Worm (Caenorhabditis elegans) whole organism, L4 larva: ENCODE results near the gene str-199.

Experiments used
- F44E2.7 ChIP-seq: fragments of 200-800 bp; sonication (Bioruptor generic); IDR thresholded peaks from 2 replicates; pipeline ENCODE4 v2.1.2; 2022; ENCODE audit warnings: missing genetic modification characterization, missing compliant biosample characterization
- R02D3.7 ChIP-seq: fragments of 150-350 bp; sonication (generic microtip); optimal IDR thresholded peaks from 3 replicates; lab custom pipeline; 2014; ENCODE audit warnings: missing biosample characterization, missing genetic modification characterization
- aha-1 ChIP-seq: fragments of 150-350 bp; peaks from one replicate; lab custom pipeline; 2014; ENCODE audit warnings: missing biosample characterization, missing genetic modification characterization
- arid-1 ChIP-seq: fragments of 200-800 bp; sonication (Bioruptor generic); conservative IDR thresholded peaks from 2 replicates; pipeline ENCODE4 v1.3.6; 2022; ENCODE audit warnings: missing genetic modification reagents, missing genetic modification characterization, missing compliant biosample characterization
- ceh-44 ChIP-seq: fragments of 200-800 bp; sonication (Bioruptor generic); IDR thresholded peaks from 2 replicates; pipeline ENCODE4 v1.3.6; 2022; ENCODE audit warnings: missing genetic modification reagents, missing genetic modification characterization, missing compliant biosample characterization
- ceh-82 ChIP-seq: sonication (generic microtip); optimal IDR thresholded peaks from 2 replicates; lab custom pipeline; 2017; ENCODE audit warnings: missing biosample characterization, missing genetic modification characterization
- dmd-9 ChIP-seq: fragments of 200-800 bp; sonication (Bioruptor generic); IDR thresholded peaks from 2 replicates; pipeline ENCODE4 v1.3.6; 2022; ENCODE audit warnings: missing genetic modification reagents, missing genetic modification characterization, missing compliant biosample characterization
- duxl-1 ChIP-seq: sonication (generic microtip); optimal IDR thresholded peaks from 2 replicates; lab custom pipeline; 2016; ENCODE audit warnings: mild to moderate bottlenecking, missing genetic modification characterization, moderate library complexity, missing compliant biosample characterization; ENCODE audit not compliant: poor library complexity
- dve-1 ChIP-seq: sonication (generic microtip); optimal IDR thresholded peaks from 2 replicates; lab custom pipeline; 2017; ENCODE audit warnings: antibody characterized with exemption, mild to moderate bottlenecking, missing genetic modification characterization, missing compliant biosample characterization; ENCODE audit not compliant: insufficient read depth
- fos-1 ChIP-seq: fragments of 150-350 bp; optimal IDR thresholded peaks from 2 replicates; lab custom pipeline; 2014; ENCODE audit warnings: missing biosample characterization, missing genetic modification characterization
- gei-8 ChIP-seq: fragments of 200-800 bp; sonication (Bioruptor generic); optimal IDR thresholded peaks from 2 replicates; lab custom pipeline; 2018; ENCODE audit warnings: mild to moderate bottlenecking, missing genetic modification characterization, missing compliant biosample characterization
- hif-1 ChIP-seq, 2 experiments: sonication (generic microtip); optimal IDR thresholded peaks; 2 replicates each; lab custom pipeline; 2016 to 2017; ENCODE audit warnings: missing compliant biosample characterization in 2 of 2, missing genetic modification characterization in 2 of 2, missing genetic modification reagents in 2 of 2, missing genotype in 2 of 2, mild to moderate bottlenecking in 1 of 2
- hlh-30 ChIP-seq: sonication (generic microtip); optimal IDR thresholded peaks from 2 replicates; lab custom pipeline; 2017; ENCODE audit warnings: antibody characterized with exemption, mild to moderate bottlenecking, missing genetic modification characterization, missing compliant biosample characterization; ENCODE audit not compliant: insufficient read depth
- lin-29 ChIP-seq: fragments of 200-800 bp; sonication (Bioruptor generic); IDR thresholded peaks from 2 replicates; pipeline ENCODE4 v1.3.6; 2022; ENCODE audit warnings: missing genetic modification reagents, missing genetic modification characterization, missing compliant biosample characterization
- madf-5 ChIP-seq, 2 experiments: fragments of 200-800 bp; sonication (Bioruptor generic); IDR thresholded peaks; 2 replicates each; pipeline ENCODE4 v1.3.6; 2022; ENCODE audit warnings: missing compliant biosample characterization in 2 of 2, missing genetic modification characterization in 2 of 2
- mdl-1 ChIP-seq, 2 experiments: fragments of 150-350 bp in 1 of 2; sonication (generic microtip) in 1 of 2; optimal IDR thresholded peaks; 2 replicates each; lab custom pipeline; 2014 to 2017; ENCODE audit warnings: missing biosample characterization in 2 of 2, missing genetic modification characterization in 2 of 2
- mdt-29 ChIP-seq: fragments of 200-800 bp; sonication (Bioruptor generic); IDR thresholded peaks from 2 replicates; pipeline ENCODE4 v1.3.6; 2022; ENCODE audit warnings: missing genetic modification reagents, missing genetic modification characterization, missing compliant biosample characterization
- nhr-102 ChIP-seq: sonication (generic microtip); optimal IDR thresholded peaks from 2 replicates; lab custom pipeline; 2016; ENCODE audit warnings: mild to moderate bottlenecking, missing genetic modification characterization, moderate library complexity, missing compliant biosample characterization
- nhr-11 ChIP-seq: fragments of 150-350 bp; optimal IDR thresholded peaks from 2 replicates; lab custom pipeline; 2014; ENCODE audit warnings: missing biosample characterization, missing genetic modification characterization
- nhr-111 ChIP-seq: fragments of 200-800 bp; sonication (Bioruptor generic); optimal IDR thresholded peaks from 2 replicates; lab custom pipeline; 2018; ENCODE audit warnings: mild to moderate bottlenecking, missing genetic modification characterization, missing compliant biosample characterization
- nhr-25 ChIP-seq: sonication (generic microtip); optimal IDR thresholded peaks from 2 replicates; lab custom pipeline; 2017; ENCODE audit warnings: missing genetic modification characterization, mild to moderate bottlenecking, missing compliant biosample characterization, antibody characterized with exemption, moderate library complexity, borderline replicate concordance; ENCODE audit not compliant: insufficient read depth
- nhr-76 ChIP-seq: fragments of 150-350 bp; optimal IDR thresholded peaks from 2 replicates; lab custom pipeline; 2014; ENCODE audit warnings: missing biosample characterization, missing genetic modification characterization
- rbr-2 ChIP-seq: sonication (generic microtip); optimal IDR thresholded peaks from 2 replicates; lab custom pipeline; 2016; ENCODE audit warnings: missing genotype, missing genetic modification characterization, missing compliant biosample characterization
- snpc-4 ChIP-seq: fragments of 150-350 bp; optimal IDR thresholded peaks from 2 replicates; lab custom pipeline; 2014; ENCODE audit warnings: missing biosample characterization, missing genetic modification characterization
- tag-97 ChIP-seq: fragments of 200-800 bp; sonication (Bioruptor generic); IDR thresholded peaks from 2 replicates; pipeline ENCODE4 v1.3.6; 2022; ENCODE audit warnings: missing genetic modification characterization, missing compliant biosample characterization
- unc-39 ChIP-seq: sonication (generic microtip); optimal IDR thresholded peaks from 2 replicates; lab custom pipeline; 2017; ENCODE audit warnings: missing biosample characterization, missing genetic modification characterization
- unc-62 ChIP-seq, 3 experiments: fragments of 150-350 bp in 1 of 3; sonication (generic microtip); optimal IDR thresholded peaks in 2 of 3; peaks in 1 of 3; 1 replicate in 1 of 3; 2 replicates in 2 of 3; lab custom pipeline; 2014 to 2017; ENCODE audit warnings: missing biosample characterization in 3 of 3, missing genetic modification characterization in 3 of 3, missing genetic modification reagents in 3 of 3, missing genotype in 1 of 3
- vab-7 ChIP-seq: fragments of 200-800 bp; sonication (Bioruptor generic); IDR thresholded peaks from 2 replicates; pipeline ENCODE4 v1.3.6; 2022; ENCODE audit warnings: missing genetic modification reagents, missing genetic modification characterization, missing compliant biosample characterization

The str-199 gene

ce11 chrV:17226119-17226518, 35.8 kb upstream of the str-199 start, which contains the start of gene srh-112:
Gene srh-112 (minus strand): TSS chrV:17226219.
- TF ChIP-seq aha-1 (peak; percentile 16), hlh-30 (tag; lab: Kevin White, UChicago) (no peak)

- TF ChIP-seq unc-62 (GFP tag; optimal IDR thresholded peaks at IDR 0.05 in 1 of 2; lab: Kevin White, UChicago) (peak in 1 of 2 experiments; percentile 47), unc-62 (tag; optimal IDR thresholded peaks at IDR 0.05; lab: Kevin White, UChicago) (no peak), dmd-9 (GFP tag; lab: Robert Waterston, UW) (no peak)
Measured at ce11 chrV:17225389-17225788, 35.1 kb upstream of the str-199 start, which contains the start of gene scl-25. Gene scl-25 (plus strand): TSS chrV:17225689.

- TF ChIP-seq fos-1 (tag; lab: Kevin White, UChicago) (no peak), nhr-76 (tag; lab: Kevin White, UChicago) (no peak), lin-29 (GFP tag; lab: Robert Waterston, UW) (no peak)
Measured at ce11 chrV:17223305-17223704, 33.0 kb upstream of the str-199 start, which contains the start of gene srh-252. Gene srh-252 (minus strand): TSS chrV:17223405.

- TF ChIP-seq F44E2.7 (GFP tag; lab: Robert Waterston, UW): no peak
- no peak for TF ChIP-seq tag-97 (GFP tag; lab: Robert Waterston, UW)
- TF ChIP-seq ceh-44 (GFP tag; lab: Robert Waterston, UW): no peak
- TF ChIP-seq nhr-102: no peak
- TF ChIP-seq nhr-25 (tag; lab: Kevin White, UChicago): no peak
- TF ChIP-seq nhr-11 (tag; lab: Kevin White, UChicago): no peak
- no peak for TF ChIP-seq gei-8 (GFP tag; lab: Kevin White, UChicago)
- no peak for TF ChIP-seq arid-1 (GFP tag; lab: Robert Waterston, UW)
Measured at ce11 chrV:17220345-17220744, 30.0 kb upstream of the str-199 start, which contains the start of gene srh-109. Gene srh-109 (minus strand): TSS chrV:17220445.

ce11 chrV:17217690-17218089, 27.4 kb upstream of the str-199 start, which contains the start of gene srbc-62:
Gene srbc-62 (plus strand): TSS chrV:17217990.
- TF ChIP-seq dve-1 (tag; lab: Kevin White, UChicago): no peak
- no peak for TF ChIP-seq nhr-111 (GFP tag; lab: Kevin White, UChicago)

- TF ChIP-seq unc-39: no peak
- TF ChIP-seq vab-7 (GFP tag; lab: Robert Waterston, UW): no peak
- no peak for TF ChIP-seq dve-1 (tag; lab: Kevin White, UChicago)
- no peak for TF ChIP-seq ceh-82 (tag; lab: Kevin White, UChicago)
- no peak for TF ChIP-seq rbr-2 (tag; lab: Kevin White, UChicago)
- TF ChIP-seq mdt-29 (GFP tag; lab: Robert Waterston, UW): no peak
- no peak for TF ChIP-seq hlh-30 (tag; lab: Kevin White, UChicago)
- TF ChIP-seq R02D3.7 (tag; lab: Kevin White, UChicago): no peak
- TF ChIP-seq madf-5 (GFP tag; IDR thresholded peaks at IDR 0.05; lab: Robert Waterston, UW): 0 out of 4 replicates have a peak, but pooled peaks of 1 of the 2 experiments have one; percentile 12
Measured at ce11 chrV:17215602-17216001, 25.3 kb upstream of the str-199 start.

ce11 chrV:17212743-17213142, 22.4 kb upstream of the str-199 start, which contains the start of gene srh-113:
Gene srh-113 (plus strand): TSS chrV:17213043.
- TF ChIP-seq duxl-1 (tag; lab: Kevin White, UChicago): no peak
- no peak for TF ChIP-seq rbr-2 (tag; lab: Kevin White, UChicago)
- no peak for TF ChIP-seq mdl-1 (tag; optimal IDR thresholded peaks at IDR 0.05; lab: Kevin White, UChicago)
- no peak for TF ChIP-seq snpc-4 (tag; lab: Kevin White, UChicago)
- no peak for TF ChIP-seq hif-1 (tag; optimal IDR thresholded peaks at IDR 0.05; lab: Kevin White, UChicago)
